Fruit fly (Drosophila melanogaster) whole organism, embryonic: Measurements from ENCODE around the gene CG14230.

ENCODE experiments used
- Atf3 ChIP-seq: fragments of 200-800 bp; sonication (Bioruptor generic); optimal IDR thresholded peaks from 3 replicates; lab custom pipeline; 2016; ENCODE audit warnings: missing biosample characterization, missing genetic modification characterization
- B-H2 ChIP-seq: fragments of 200-800 bp; sonication (Bioruptor generic); optimal IDR thresholded peaks from 2 replicates; lab custom pipeline; 2018; ENCODE audit warnings: missing biosample characterization, mild to moderate bottlenecking, missing genetic modification characterization
- CG11085 ChIP-seq: fragments of 200-800 bp; sonication (Bioruptor generic); IDR thresholded peaks from 2 replicates; pipeline ENCODE4 v1.3.6; 2022; ENCODE audit warnings: missing biosample characterization, missing genetic modification characterization
- CG11696 ChIP-seq: fragments of 200-800 bp; sonication (Bioruptor generic); IDR thresholded peaks from 2 replicates; pipeline ENCODE4 v1.3.6; 2022; ENCODE audit warnings: missing biosample characterization, missing genetic modification characterization
- CG12071 ChIP-seq: fragments of 200-800 bp; sonication (Bioruptor generic); optimal IDR thresholded peaks from 3 replicates; lab custom pipeline; 2018; ENCODE audit warnings: missing biosample characterization, mild to moderate bottlenecking, missing genetic modification characterization
- CG12299 ChIP-seq: fragments of 200-800 bp; sonication (Bioruptor generic); optimal IDR thresholded peaks from 2 replicates; lab custom pipeline; 2018; ENCODE audit warnings: missing biosample characterization, mild to moderate bottlenecking, missing genetic modification characterization
- CG14014 ChIP-seq: fragments of 200-800 bp; sonication (Bioruptor generic); IDR thresholded peaks from 2 replicates; pipeline ENCODE4 v1.3.6; 2022; ENCODE audit warnings: missing biosample characterization, missing genetic modification characterization
- CG16779 ChIP-seq: fragments of 200-800 bp; sonication (Bioruptor generic); IDR thresholded peaks from 2 replicates; pipeline ENCODE4 v1.3.6; 2022; ENCODE audit warnings: missing biosample characterization, missing genetic modification characterization
- CG17359 ChIP-seq: fragments of 200-800 bp; sonication (Bioruptor generic); optimal IDR thresholded peaks from 3 replicates; lab custom pipeline; 2018; ENCODE audit warnings: missing biosample characterization, mild to moderate bottlenecking, missing genetic modification characterization, moderate library complexity
- CG17802 ChIP-seq: fragments of 200-800 bp; sonication (Bioruptor generic); optimal IDR thresholded peaks from 2 replicates; lab custom pipeline; 2018; ENCODE audit warnings: missing biosample characterization, mild to moderate bottlenecking, missing genetic modification characterization, moderate library complexity
- CG17912 ChIP-seq: fragments of 200-800 bp; sonication (Bioruptor generic); optimal IDR thresholded peaks from 2 replicates; lab custom pipeline; 2018; ENCODE audit warnings: missing biosample characterization, mild to moderate bottlenecking, missing genetic modification characterization
- CG2712 ChIP-seq: fragments of 200-800 bp; optimal IDR thresholded peaks from 3 replicates; lab custom pipeline; 2019; ENCODE audit warnings: missing biosample characterization, mild to moderate bottlenecking, missing genetic modification characterization, moderate library complexity
- CG2889 ChIP-seq: fragments of 200-800 bp; sonication (Bioruptor generic); IDR thresholded peaks from 3 replicates; pipeline ENCODE4 v1.3.6; 2022; ENCODE audit warnings: missing biosample characterization, missing genetic modification characterization
- CG4282 ChIP-seq: fragments of 200-800 bp; sonication (Bioruptor generic); optimal IDR thresholded peaks from 2 replicates; lab custom pipeline; 2016; ENCODE audit warnings: missing biosample characterization, missing genetic modification characterization
- CG4617 ChIP-seq: fragments of 200-800 bp; sonication (Bioruptor generic); optimal IDR thresholded peaks from 3 replicates; lab custom pipeline; 2016; ENCODE audit warnings: missing biosample characterization, missing genetic modification characterization, borderline replicate concordance
- CG4854 ChIP-seq: fragments of 200-800 bp; sonication (Bioruptor generic); optimal IDR thresholded peaks from 2 replicates; lab custom pipeline; 2016; ENCODE audit warnings: missing biosample characterization, missing genetic modification characterization, inconsistent platforms
- CG5180 ChIP-seq: fragments of 200-800 bp; sonication (Bioruptor generic); optimal IDR thresholded peaks from 3 replicates; lab custom pipeline; 2017; ENCODE audit warnings: missing biosample characterization, missing genetic modification characterization, mild to moderate bottlenecking, moderate library complexity, missing genetic modification reagents
- CG6765 ChIP-seq: fragments of 200-800 bp; sonication (Bioruptor generic); optimal IDR thresholded peaks from 3 replicates; lab custom pipeline; 2017; ENCODE audit warnings: missing biosample characterization, mild to moderate bottlenecking, missing genetic modification characterization
- CG6791 ChIP-seq: fragments of 200-800 bp; sonication (Bioruptor generic); IDR thresholded peaks from 3 replicates; pipeline ENCODE4 v1.3.6; 2022; ENCODE audit warnings: missing biosample characterization, missing genetic modification characterization; ENCODE audit not compliant: partially characterized antibody
- CG6813 ChIP-seq: fragments of 200-800 bp; sonication (Bioruptor generic); optimal IDR thresholded peaks from 2 replicates; lab custom pipeline; 2017; ENCODE audit warnings: missing biosample characterization, missing genetic modification characterization, mild to moderate bottlenecking, moderate library complexity, missing genetic modification reagents
- CG8478 ChIP-seq: fragments of >200 bp; optimal IDR thresholded peaks from 2 replicates; lab custom pipeline; 2018
- CG9215 ChIP-seq: fragments of 200-800 bp; sonication (Bioruptor generic); IDR thresholded peaks from 2 replicates; pipeline ENCODE4 v1.3.6; 2022; ENCODE audit warnings: missing biosample characterization, missing genetic modification characterization
- CoRest ChIP-seq: fragments of 200-800 bp; sonication (Bioruptor generic); optimal IDR thresholded peaks from 3 replicates; lab custom pipeline; 2018; ENCODE audit warnings: missing biosample characterization, mild to moderate bottlenecking, missing genetic modification characterization, moderate library complexity
- Deaf1 ChIP-seq: fragments of 200-800 bp; optimal IDR thresholded peaks from 3 replicates; lab custom pipeline; 2019; ENCODE audit warnings: missing biosample characterization, mild to moderate bottlenecking, missing genetic modification characterization, moderate library complexity
- Ets65A ChIP-seq: fragments of 200-800 bp; sonication (Bioruptor generic); peaks from one replicate; lab custom pipeline; 2016; ENCODE audit warnings: missing biosample characterization, missing genetic modification characterization
- Fer1 ChIP-seq: fragments of 200-800 bp; sonication (Bioruptor generic); optimal IDR thresholded peaks from 2 replicates; lab custom pipeline; 2017; ENCODE audit warnings: missing biosample characterization, mild to moderate bottlenecking, missing genetic modification characterization
- Gsc ChIP-seq: fragments of 200-800 bp; sonication (Bioruptor generic); IDR thresholded peaks from 2 replicates; pipeline ENCODE4 v1.3.6; 2022; ENCODE audit warnings: missing biosample characterization, missing genetic modification characterization
- H2.0 ChIP-seq: fragments of 200-800 bp; sonication (Bioruptor generic); IDR thresholded peaks from 2 replicates; pipeline ENCODE4 v1.3.6; 2022; ENCODE audit warnings: missing biosample characterization, missing genetic modification characterization
- HLH4C ChIP-seq: fragments of 200-800 bp; sonication (Bioruptor generic); IDR thresholded peaks from 3 replicates; pipeline ENCODE4 v1.3.6; 2022; ENCODE audit warnings: missing biosample characterization, missing genetic modification characterization; ENCODE audit not compliant: partially characterized antibody
- Hand ChIP-seq: fragments of 200-800 bp; sonication (Bioruptor generic); optimal IDR thresholded peaks from 2 replicates; lab custom pipeline; 2017; ENCODE audit warnings: mild to moderate bottlenecking, missing biosample characterization, missing genetic modification reagents, missing genetic modification characterization
- Meics ChIP-seq: fragments of 200-800 bp; sonication (Bioruptor generic); optimal IDR thresholded peaks from 2 replicates; lab custom pipeline; 2017; ENCODE audit warnings: missing biosample characterization, mild to moderate bottlenecking, missing genetic modification characterization
- Mrtf ChIP-seq: fragments of 200-800 bp; sonication (Bioruptor generic); IDR thresholded peaks from 3 replicates; pipeline ENCODE4 v1.3.6; 2022; ENCODE audit warnings: missing biosample characterization, missing genetic modification characterization
- Pdp1 ChIP-seq, 2 experiments: fragments of 200-800 bp; sonication (Bioruptor generic); optimal IDR thresholded peaks; 3 replicates each; lab custom pipeline; 2016; ENCODE audit warnings: missing biosample characterization in 2 of 2, missing genetic modification characterization in 2 of 2, mild to moderate bottlenecking in 1 of 2, moderate library complexity in 1 of 2
- Poxn ChIP-seq: fragments of 200-800 bp; sonication (Bioruptor generic); IDR thresholded peaks from 2 replicates; pipeline ENCODE4 v1.3.6; 2022; ENCODE audit warnings: missing biosample characterization, missing genetic modification characterization
- Rx ChIP-seq: fragments of 200-800 bp; sonication (Bioruptor generic); IDR thresholded peaks from 2 replicates; pipeline ENCODE4 v1.3.6; 2022; ENCODE audit warnings: missing biosample characterization, missing genetic modification characterization
- Six4 ChIP-seq: fragments of 200-800 bp; sonication (Bioruptor generic); optimal IDR thresholded peaks from 2 replicates; lab custom pipeline; 2016; ENCODE audit warnings: missing biosample characterization, missing genetic modification characterization
- YL-1 ChIP-seq: fragments of 200-800 bp; sonication (Bioruptor generic); optimal IDR thresholded peaks from 3 replicates; lab custom pipeline; 2017; ENCODE audit warnings: missing biosample characterization, mild to moderate bottlenecking, missing genetic modification characterization
- al ChIP-seq: fragments of 200-800 bp; sonication (Bioruptor generic); IDR thresholded peaks from 2 replicates; pipeline ENCODE4 v1.3.6; 2022; ENCODE audit warnings: missing biosample characterization, missing genetic modification characterization
- amos ChIP-seq: fragments of 200-800 bp; sonication (Bioruptor generic); IDR thresholded peaks from 2 replicates; pipeline ENCODE4 v1.3.6; 2022; ENCODE audit warnings: missing biosample characterization, missing genetic modification characterization; ENCODE audit not compliant: partially characterized antibody
- bowl ChIP-seq: fragments of 200-800 bp; sonication (Bioruptor generic); IDR thresholded peaks from 2 replicates; pipeline ENCODE4 v1.3.6; 2022; ENCODE audit warnings: missing biosample characterization, missing genetic modification characterization
- dmrt11E ChIP-seq: fragments of 200-800 bp; sonication (Bioruptor generic); optimal IDR thresholded peaks from 3 replicates; lab custom pipeline; 2018; ENCODE audit warnings: missing biosample characterization, mild to moderate bottlenecking, missing genetic modification characterization, moderate library complexity
- eyg ChIP-seq: fragments of 200-800 bp; sonication (Bioruptor generic); optimal IDR thresholded peaks from 3 replicates; lab custom pipeline; 2016; ENCODE audit warnings: missing biosample characterization, missing genetic modification characterization
- fd96Cb ChIP-seq: fragments of 200-800 bp; sonication (Bioruptor generic); optimal IDR thresholded peaks from 2 replicates; lab custom pipeline; 2018; ENCODE audit warnings: missing biosample characterization, mild to moderate bottlenecking, missing genetic modification characterization, moderate library complexity
- inv ChIP-seq: fragments of 200-800 bp; sonication (Bioruptor generic); IDR thresholded peaks from 2 replicates; pipeline ENCODE4 v1.3.6; 2022; ENCODE audit warnings: missing biosample characterization, missing genetic modification characterization; ENCODE audit not compliant: partially characterized antibody
- jumu ChIP-seq: fragments of 200-800 bp; sonication (Bioruptor generic); optimal IDR thresholded peaks from 3 replicates; lab custom pipeline; 2016; ENCODE audit warnings: missing biosample characterization, missing genetic modification characterization
- lov ChIP-seq, 2 experiments: fragments of 200-800 bp in 1 of 2; fragments of >200 bp in 1 of 2; sonication (Bioruptor generic) in 1 of 2; IDR thresholded peaks in 1 of 2; optimal IDR thresholded peaks in 1 of 2; 2 replicates in 1 of 2; 3 replicates in 1 of 2; pipeline versions ENCODE4 v1.3.6 to Lab custom; 2017 to 2022; ENCODE audit warnings: missing biosample characterization in 1 of 2, missing genetic modification characterization in 1 of 2
- ranshi ChIP-seq: fragments of 200-800 bp; sonication (Bioruptor generic); IDR thresholded peaks from 2 replicates; pipeline ENCODE4 v1.3.6; 2022; ENCODE audit warnings: missing biosample characterization, missing genetic modification characterization
- schlank ChIP-seq: fragments of 200-800 bp; sonication (Bioruptor generic); optimal IDR thresholded peaks from 2 replicates; lab custom pipeline; 2018; ENCODE audit warnings: missing biosample characterization, mild to moderate bottlenecking, missing genetic modification characterization
- sima ChIP-seq: fragments of 200-800 bp; sonication (Bioruptor generic); optimal IDR thresholded peaks from 2 replicates; lab custom pipeline; 2016; ENCODE audit warnings: missing biosample characterization, missing genetic modification characterization
- slou ChIP-seq: fragments of 200-800 bp; sonication (Bioruptor generic); optimal IDR thresholded peaks from 3 replicates; lab custom pipeline; 2016; ENCODE audit warnings: missing biosample characterization, missing genetic modification characterization
- trh ChIP-seq: fragments of 200-800 bp; sonication (Bioruptor generic); optimal IDR thresholded peaks from 2 replicates; lab custom pipeline; 2016; ENCODE audit warnings: missing biosample characterization, missing genetic modification characterization
- usp ChIP-seq: fragments of >200 bp; optimal IDR thresholded peaks from 2 replicates; lab custom pipeline; 2017; ENCODE audit warnings: missing biosample characterization, missing genetic modification characterization

CG14230 gene

DNA sequence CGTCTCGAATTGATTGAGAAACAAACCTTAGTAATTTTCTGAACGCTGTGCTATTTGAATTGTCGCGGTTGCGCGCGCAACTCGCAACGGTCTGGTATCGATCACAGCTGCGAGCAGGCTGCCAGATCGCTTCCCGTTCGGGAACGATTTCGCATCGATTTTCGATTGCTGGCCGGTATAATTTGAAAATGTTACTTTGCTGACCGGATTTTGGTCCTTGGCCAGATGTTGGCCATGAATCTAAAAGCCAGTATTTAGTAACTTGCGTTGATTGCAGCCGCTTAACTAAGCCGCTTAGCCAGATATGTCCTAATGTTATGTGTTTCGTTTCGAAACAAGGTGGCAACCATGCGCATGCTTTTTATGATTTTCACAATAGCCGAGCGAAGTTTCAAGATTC is 44.6 kb downstream of the CG14230 start (continued):
- TF ChIP-seq CG6791 (GFP tag; lab: Robert Waterston, UW) (peak; percentile 63; the same call in 2 of the 3 replicates), CG9215 (no peak), amos (peak; percentile 51), CG5180 (GFP tag; lab: Kevin White, UChicago) (no peak), lov (optimal IDR thresholded peaks at IDR 0.05; lab: Kevin White, UChicago) (no peak), lov (GFP tag; IDR thresholded peaks at IDR 0.05; lab: Robert Waterston, UW) (no peak), jumu (GFP tag; lab: Kevin White, UChicago) (peak; percentile 32), Rx (GFP tag; lab: Robert Waterston, UW) (no peak), CG14014 (GFP tag; lab: Robert Waterston, UW) (no peak), Deaf1 (no peak), inv (GFP tag; lab: Robert Waterston, UW) (no peak), slou (GFP tag; lab: Kevin White, UChicago) (no peak), H2.0 (GFP tag; lab: Robert Waterston, UW) (no peak), CG17802 (tag; lab: Kevin White, UChicago) (no peak), CG17359 (tag; lab: Kevin White, UChicago) (no peak), ranshi (GFP tag; lab: Robert Waterston, UW) (no peak), schlank (tag; lab: Kevin White, UChicago) (no peak), CG4854 (no peak), al (GFP tag; lab: Robert Waterston, UW) (no peak), fd96Cb (no peak), CG6765 (no peak), CG12071 (GFP tag; lab: Kevin White, UChicago) (no peak), Hand (GFP tag; lab: Kevin White, UChicago) (no peak), CG4282 (GFP tag; lab: Kevin White, UChicago) (no peak), CG2712 (tag; lab: Kevin White, UChicago) (no peak), CG11085 (no peak), Meics (GFP tag; lab: Kevin White, UChicago) (no peak), Poxn (GFP tag; lab: Robert Waterston, UW) (no peak), bowl (GFP tag; lab: Robert Waterston, UW) (no peak), CG8478 (no peak), Gsc (GFP tag; lab: Robert Waterston, UW) (no peak), dmrt11E (tag; lab: Kevin White, UChicago) (no peak), CG17912 (GFP tag; lab: Kevin White, UChicago) (no peak), eyg (GFP tag; lab: Kevin White, UChicago) (no peak), CG12299 (no peak), CG16779 (no peak), HLH4C (GFP tag; lab: Robert Waterston, UW) (peak; percentile 24; the same call in 1 of the 3 replicates)

- TF ChIP-seq CG11696 (GFP tag; lab: Robert Waterston, UW) (no peak), sima (GFP tag; lab: Kevin White, UChicago) (no peak), Mrtf (GFP tag; lab: Robert Waterston, UW) (no peak), Fer1 (GFP tag; lab: Kevin White, UChicago) (peak; percentile 71), trh (GFP tag; lab: Kevin White, UChicago) (no peak), CoRest (tag; lab: Kevin White, UChicago) (no peak), Ets65A (GFP tag; lab: Kevin White, UChicago) (peak; percentile 51), B-H2 (peak; percentile 47), Atf3 (GFP tag; lab: Kevin White, UChicago) (no peak), YL-1 (GFP tag; lab: Kevin White, UChicago) (peak; percentile 84), CG4617 (GFP tag; lab: Kevin White, UChicago) (peak; percentile 36), CG14014 (GFP tag; lab: Robert Waterston, UW) (peak; percentile 34; the same call in 1 of the 2 replicates), CG6813 (GFP tag; lab: Kevin White, UChicago) (peak; percentile 38), Rx (GFP tag; lab: Robert Waterston, UW) (no peak), CG2889 (GFP tag; lab: Robert Waterston, UW) (no peak), usp (GFP tag; lab: Kevin White, UChicago) (no peak), Six4 (GFP tag; lab: Kevin White, UChicago) (no peak), Pdp1 (GFP tag; optimal IDR thresholded peaks at IDR 0.05; lab: Kevin White, UChicago) (peak; percentile 21 to 59)
These were observed 46.7 kb downstream of the CG14230 start, which contains the start of gene Abcd3 for dm6 chrX:19750626-19751149. Gene Abcd3, plus strand, starts transcription at chrX:19750770.
